Fruit fly (Drosophila melanogaster) Kc167 (cell line): Measurements from ENCODE around the gene Blos4.

Experiments used
- Myc ChIP-seq: fragments of >200 bp; optimal IDR thresholded peaks from 2 replicates; lab custom pipeline; 2017; ENCODE audit warnings: missing external identifiers
- Sin3A ChIP-seq: fragments of >200 bp; optimal IDR thresholded peaks from 2 replicates; lab custom pipeline; 2018; ENCODE audit warnings: missing external identifiers
- h ChIP-seq: fragments of >200 bp; optimal IDR thresholded peaks from 3 replicates; lab custom pipeline; 2018; ENCODE audit warnings: missing external identifiers
- insv ChIP-seq: fragments of >200 bp; optimal IDR thresholded peaks from 3 replicates; lab custom pipeline; 2018; ENCODE audit warnings: missing external identifiers
- psq ChIP-seq: fragments of >200 bp; optimal IDR thresholded peaks from 2 replicates; lab custom pipeline; 2017; ENCODE audit warnings: missing external identifiers
- ttk ChIP-seq: sonication (Bioruptor generic); optimal IDR thresholded peaks from 2 replicates; lab custom pipeline; 2017; ENCODE audit warnings: missing external identifiers

DNA sequence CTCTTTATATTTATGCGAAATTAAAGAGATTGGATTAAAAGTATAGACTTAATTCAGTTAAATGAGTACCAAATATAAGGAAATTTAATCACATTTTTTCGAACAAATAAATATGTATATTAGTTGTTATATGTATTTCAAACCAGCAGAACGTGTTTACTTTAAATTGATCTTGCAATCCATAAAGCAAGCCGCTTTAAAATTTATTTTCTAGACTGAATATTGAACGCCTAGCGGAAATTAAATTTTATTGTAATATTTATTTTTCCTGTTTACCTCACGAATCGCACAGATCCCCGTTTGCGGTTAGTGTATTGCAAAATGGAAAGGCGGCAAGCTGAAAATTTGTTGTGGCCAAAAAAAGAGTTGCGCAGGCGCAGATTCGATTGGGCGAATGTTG is 48.5 kb downstream of the Blos4 start:
- TF ChIP-seq h (lab: Kevin White, UChicago) (no peak), ttk (lab: Kevin White, UChicago) (no peak), psq (no peak), Sin3A (lab: Kevin White, UChicago) (no peak), Myc (lab: Kevin White, UChicago) (no peak), insv (no peak)
